Fruit fly (Drosophila melanogaster) whole organism, wandering third instar larva: ENCODE data around the gene Alg14.

ENCODE experiments used
- CG32264 ChIP-seq: fragments of 200-800 bp; sonication (Bioruptor generic); optimal IDR thresholded peaks from 2 replicates; lab custom pipeline; 2016; ENCODE audit warnings: missing biosample characterization, missing genetic modification characterization
- CG9705 ChIP-seq: fragments of 200-800 bp; sonication (Bioruptor generic); optimal IDR thresholded peaks from 2 replicates; lab custom pipeline; 2018; ENCODE audit warnings: missing biosample characterization, mild to moderate bottlenecking, missing genetic modification characterization
- Hnf4 ChIP-seq: fragments of 200-800 bp; sonication (Bioruptor generic); optimal IDR thresholded peaks from 2 replicates; lab custom pipeline; 2016; ENCODE audit warnings: missing biosample characterization, mild to moderate bottlenecking, missing genetic modification characterization
- Myc ChIP-seq: fragments of >200 bp; optimal IDR thresholded peaks from 2 replicates; lab custom pipeline; 2017
- N ChIP-seq: fragments of >200 bp; optimal IDR thresholded peaks from 2 replicates; lab custom pipeline; 2018; ENCODE audit warnings: missing biosample characterization, missing external identifiers, missing genetic modification characterization
- Sp1 ChIP-seq: fragments of 200-800 bp; sonication (Bioruptor generic); optimal IDR thresholded peaks from 3 replicates; lab custom pipeline; 2019; ENCODE audit warnings: missing biosample characterization, mild to moderate bottlenecking, missing genetic modification characterization, moderate library complexity
- dl ChIP-seq, 2 experiments: fragments of 175-275, 200-275 bp in 1 of 2; fragments of 200-275 bp in 1 of 2; sonication (Bioruptor generic); optimal IDR thresholded peaks; lab custom pipeline; 2018; ENCODE audit warnings: mild to moderate bottlenecking in 2 of 2, missing biosample characterization in 2 of 2, missing genetic modification characterization in 2 of 2, moderate library complexity in 2 of 2; ENCODE audit not compliant: partially characterized antibody in 2 of 2, insufficient read depth in 1 of 2
- ey ChIP-seq: fragments of 200-800 bp; sonication (Bioruptor generic); optimal IDR thresholded peaks from 2 replicates; lab custom pipeline; 2016; ENCODE audit warnings: missing biosample characterization, missing genetic modification characterization
- pan ChIP-seq: fragments of >200 bp; optimal IDR thresholded peaks from 2 replicates; lab custom pipeline; 2017
- sage ChIP-seq: fragments of 200-800 bp; sonication (Bioruptor generic); optimal IDR thresholded peaks from 2 replicates; lab custom pipeline; 2016; ENCODE audit warnings: missing biosample characterization, mild to moderate bottlenecking, missing genetic modification characterization
- tai ChIP-seq: sonication (Bioruptor generic); optimal IDR thresholded peaks from 2 replicates; lab custom pipeline; 2016; ENCODE audit warnings: missing biosample characterization, missing genetic modification characterization
- usp ChIP-seq: fragments of >200 bp; optimal IDR thresholded peaks from 2 replicates; lab custom pipeline; 2017; ENCODE audit warnings: missing biosample characterization, missing genetic modification characterization
- woc ChIP-seq: sonication (Bioruptor generic); optimal IDR thresholded peaks from 2 replicates; lab custom pipeline; 2016; ENCODE audit warnings: missing biosample characterization, mild to moderate bottlenecking, missing genetic modification characterization

dm6 chrX:15497440-15498271 is 25.7 kb downstream of the Alg14 start:
- TF ChIP-seq tai (GFP tag; lab: Kevin White, UChicago) (no peak), usp (GFP tag; lab: Kevin White, UChicago) (no peak), sage (GFP tag; lab: Kevin White, UChicago) (no peak), Hnf4 (GFP tag; lab: Kevin White, UChicago) (no peak), woc (GFP tag; lab: Kevin White, UChicago) (no peak), pan (lab: Kevin White, UChicago) (no peak), CG32264 (GFP tag; lab: Kevin White, UChicago) (no peak), Sp1 (GFP tag; lab: Kevin White, UChicago) (no peak), Myc (no peak), dl (GFP tag; optimal IDR thresholded peaks at IDR 0.05; lab: Kevin White, UChicago; ENCODE audit: insufficient read depth in 1 of 2, partially characterized antibody in 2 of 2) (no peak), N (GFP tag; lab: Kevin White, UChicago) (no peak), ey (GFP tag; lab: Kevin White, UChicago) (peak; percentile 14), CG9705 (GFP tag; lab: Kevin White, UChicago) (no peak)
